Fruit fly (Drosophila melanogaster) whole organism, adult: ENCODE data around the gene CG11980.

Source experiments
- CG33017 ChIP-seq: fragments of 200-800 bp; sonication (Bioruptor generic); optimal IDR thresholded peaks from 2 replicates; lab custom pipeline; 2018; ENCODE audit warnings: missing biosample characterization, mild to moderate bottlenecking, missing genetic modification characterization, moderate library complexity
- CG5204 ChIP-seq: fragments of 200-800 bp; sonication (Bioruptor generic); optimal IDR thresholded peaks from 2 replicates; lab custom pipeline; 2016; ENCODE audit warnings: missing biosample characterization, missing genetic modification characterization
- CG7101 ChIP-seq: fragments of 200-800 bp; sonication (Bioruptor generic); optimal IDR thresholded peaks from 2 replicates; lab custom pipeline; 2018; ENCODE audit warnings: missing biosample characterization, mild to moderate bottlenecking, missing genetic modification characterization, moderate library complexity
- Clk ChIP-seq: fragments of 200-800 bp; sonication (Bioruptor generic); optimal IDR thresholded peaks from 2 replicates; lab custom pipeline; 2017; ENCODE audit warnings: missing biosample characterization, missing genetic modification characterization
- cic ChIP-seq: fragments of 200-800 bp; sonication (Bioruptor generic); optimal IDR thresholded peaks from 2 replicates; lab custom pipeline; 2017; ENCODE audit warnings: missing biosample characterization, mild to moderate bottlenecking, missing genetic modification characterization, moderate library complexity
- cnc ChIP-seq, 2 experiments: fragments of >200 bp; optimal IDR thresholded peaks; 2 replicates each; lab custom pipeline; 2017
- kay ChIP-seq: fragments of 200-800 bp; sonication (Bioruptor generic); peaks from one replicate; lab custom pipeline; 2016; ENCODE audit warnings: missing biosample characterization, missing genetic modification characterization, borderline replicate concordance
- pad ChIP-seq: fragments of 200-800 bp; sonication (Bioruptor generic); optimal IDR thresholded peaks from 3 replicates; lab custom pipeline; 2017; ENCODE audit warnings: missing biosample characterization, missing genetic modification characterization, mild to moderate bottlenecking, moderate library complexity, missing genetic modification reagents
- tj ChIP-seq: fragments of 200-800 bp; sonication (Bioruptor generic); optimal IDR thresholded peaks from 3 replicates; lab custom pipeline; 2017; ENCODE audit warnings: missing biosample characterization, mild to moderate bottlenecking, missing genetic modification characterization, moderate library complexity

DNA sequence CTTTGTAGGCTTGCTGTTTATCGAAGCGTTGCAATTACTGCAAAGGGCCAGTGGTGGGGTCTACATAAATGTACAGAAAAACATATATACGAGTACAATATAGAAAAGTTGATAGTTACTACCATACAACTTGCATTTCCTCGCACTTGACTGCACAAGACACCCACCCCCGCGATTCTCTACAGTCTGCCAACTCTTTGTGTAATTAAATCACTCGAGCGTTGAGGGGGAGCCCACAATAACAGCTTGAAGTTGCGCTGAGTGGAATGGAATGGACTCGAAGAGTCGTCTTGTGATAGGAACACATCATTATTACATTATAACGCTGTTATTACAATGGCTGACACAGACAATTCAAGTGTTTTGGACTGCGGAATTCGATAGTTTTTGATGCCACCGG lies 25.6 kb downstream of the CG11980 start:
- TF ChIP-seq Clk (GFP tag; lab: Kevin White, UChicago) (no peak), CG33017 (tag; lab: Kevin White, UChicago) (no peak), cic (GFP tag; lab: Kevin White, UChicago) (no peak), cnc (optimal IDR thresholded peaks at IDR 0.05; lab: Kevin White, UChicago) (no peak), CG7101 (tag; lab: Kevin White, UChicago) (no peak), tj (GFP tag; lab: Kevin White, UChicago) (no peak), kay (no peak), CG5204 (GFP tag; lab: Kevin White, UChicago) (no peak), pad (GFP tag; lab: Kevin White, UChicago) (no peak)
